Worm (Caenorhabditis elegans): ENCODE measurements around the gene lig-4.

Gene lig-4

ce11 chrIII:7552859-7553258, 31.6 kb downstream of the lig-4 start:
- TF ChIP-seq C16A3.4 (tag; optimal IDR thresholded peaks at IDR 0.05), result no peak
- TF ChIP-seq lin-35 (GFP tag; optimal IDR thresholded peaks at IDR 0.05), result no peak
- TF ChIP-seq lin-14 (GFP tag; optimal IDR thresholded peaks at IDR 0.05), result peak; percentile 15
- TF ChIP-seq lsy-2 (tag; optimal IDR thresholded peaks at IDR 0.05), result peak in 1 of 2 experiments; percentile 27
- TF ChIP-seq mep-1 (tag; optimal IDR thresholded peaks at IDR 0.05), result peak; percentile 31
- 0 out of 2 replicates have a peak, but pooled peaks have one; percentile 31 for TF ChIP-seq mab-9 (GFP tag; IDR thresholded peaks at IDR 0.05)
- peak; percentile 25 for TF ChIP-seq blmp-1 (tag; optimal IDR thresholded peaks at IDR 0.05)
- no peak for TF ChIP-seq ces-1 (GFP tag; optimal IDR thresholded peaks at IDR 0.05)
- TF ChIP-seq nhr-71 (tag; optimal IDR thresholded peaks at IDR 0.05), result peak; percentile 7
- no peak for TF ChIP-seq nhr-85 (tag)

ce11 chrIII:7553693-7554226, 32.5 kb downstream of the lig-4 start:
- TF ChIP-seq ceh-8 (GFP tag; optimal IDR thresholded peaks at IDR 0.05), result no peak
- no peak for TF ChIP-seq aha-1 (tag; optimal IDR thresholded peaks at IDR 0.05)
- no peak for TF ChIP-seq nhr-84 (tag; optimal IDR thresholded peaks at IDR 0.05)
- TF ChIP-seq hpl-2 (GFP tag; optimal IDR thresholded peaks at IDR 0.05), result no peak
- no peak for TF ChIP-seq nhr-28 (tag; optimal IDR thresholded peaks at IDR 0.05)
- TF ChIP-seq ces-1 (GFP tag; optimal IDR thresholded peaks at IDR 0.05), result no peak
- no peak for TF ChIP-seq ets-5 (GFP tag; IDR thresholded peaks at IDR 0.05)
- no peak for TF ChIP-seq ceh-88 (GFP tag; IDR thresholded peaks at IDR 0.05)
- TF ChIP-seq unc-30 (tag; optimal IDR thresholded peaks at IDR 0.05), result no peak
- TF ChIP-seq xbp-1 (tag; optimal IDR thresholded peaks at IDR 0.05), result no peak
- peak in 1 of 2 experiments; percentile 3 for TF ChIP-seq lsy-2 (tag; optimal IDR thresholded peaks at IDR 0.05)
- TF ChIP-seq unc-98 (GFP tag; IDR thresholded peaks at IDR 0.05), result no peak
- TF ChIP-seq egl-13 (tag; optimal IDR thresholded peaks at IDR 0.05), result no peak
- TF ChIP-seq nhr-71 (tag; optimal IDR thresholded peaks at IDR 0.05), result peak; percentile 18
- TF ChIP-seq blmp-1 (tag; optimal IDR thresholded peaks at IDR 0.05), result peak; percentile 6
- TF ChIP-seq dpl-1 (GFP tag; optimal IDR thresholded peaks at IDR 0.05), result no peak
- no peak for TF ChIP-seq C04F5.9 (tag; optimal IDR thresholded peaks at IDR 0.05)
- peak; percentile 55 for TF ChIP-seq nhr-85 (tag)
- peak; percentile 4 for TF ChIP-seq lin-14 (GFP tag; optimal IDR thresholded peaks at IDR 0.05)
- TF ChIP-seq elt-3 (tag; optimal IDR thresholded peaks at IDR 0.05), result no peak
- no peak for TF ChIP-seq C16A3.4 (tag; optimal IDR thresholded peaks at IDR 0.05)
- no peak for TF ChIP-seq snu-23 (GFP tag; optimal IDR thresholded peaks at IDR 0.05)
- no peak for TF ChIP-seq mef-2 (tag; optimal IDR thresholded peaks at IDR 0.05)
- TF ChIP-seq ceh-82 (tag; optimal IDR thresholded peaks at IDR 0.05), result no peak
- TF ChIP-seq ztf-4 (tag; optimal IDR thresholded peaks at IDR 0.05), result no peak
- no peak for TF ChIP-seq nhr-90 (tag; optimal IDR thresholded peaks at IDR 0.05; ENCODE audit: poor library complexity)
- TF ChIP-seq lin-13 (GFP tag; optimal IDR thresholded peaks at IDR 0.05), result no peak
- TF ChIP-seq efl-3 (GFP tag; optimal IDR thresholded peaks at IDR 0.05), result no peak
- TF ChIP-seq rnt-1 (tag; optimal IDR thresholded peaks at IDR 0.05), result peak; percentile 28
- TF ChIP-seq nhr-237 (tag; optimal IDR thresholded peaks at IDR 0.05), result no peak
- TF ChIP-seq fkh-10 (GFP tag; optimal IDR thresholded peaks at IDR 0.05), result no peak
- TF ChIP-seq mep-1 (tag; optimal IDR thresholded peaks at IDR 0.05), result peak; percentile 44
- TF ChIP-seq nhr-47 (tag; optimal IDR thresholded peaks at IDR 0.05), result no peak
- no peak for TF ChIP-seq ceh-90 (tag; optimal IDR thresholded peaks at IDR 0.05)
- no peak for TF ChIP-seq Y116A8C.19 (tag; optimal IDR thresholded peaks at IDR 0.05; ENCODE audit: borderline replicate concordance)

ce11 chrIII:7554697-7555145, 33.5 kb downstream of the lig-4 start:
- TF ChIP-seq blmp-1 (tag; optimal IDR thresholded peaks at IDR 0.05) (peak; percentile 28), Y116A8C.19 (tag; optimal IDR thresholded peaks at IDR 0.05; ENCODE audit: borderline replicate concordance) (no peak), nhr-71 (tag; optimal IDR thresholded peaks at IDR 0.05) (peak; percentile 56), tbx-2 (tag; optimal IDR thresholded peaks at IDR 0.05) (peak; percentile 22), irx-1 (tag; optimal IDR thresholded peaks at IDR 0.05) (peak; percentile 53), zip-4 (GFP tag; optimal IDR thresholded peaks at IDR 0.05) (no peak), nhr-90 (tag; optimal IDR thresholded peaks at IDR 0.05; ENCODE audit: poor library complexity) (peak; percentile 19), vab-15 (tag; optimal IDR thresholded peaks at IDR 0.05) (no peak), nhr-85 (tag) (peak; percentile 92), snpc-4 (tag; optimal IDR thresholded peaks at IDR 0.05) (no peak), hpl-2 (GFP tag; optimal IDR thresholded peaks at IDR 0.05) (no peak), swsn-7 (tag; optimal IDR thresholded peaks at IDR 0.05) (peak; percentile 16), jun-1 (tag; optimal IDR thresholded peaks at IDR 0.05) (no peak), ceh-82 (tag; optimal IDR thresholded peaks at IDR 0.05) (no peak), nhr-19 (GFP tag; conservative IDR thresholded peaks at IDR 0.05) (peak; percentile 32), lsy-2 (tag; optimal IDR thresholded peaks at IDR 0.05) (peak; percentile 63 to 69), aha-1 (tag; optimal IDR thresholded peaks at IDR 0.05) (no peak), nhr-20 (tag; optimal IDR thresholded peaks at IDR 0.05) (peak; percentile 33), lin-14 (GFP tag; optimal IDR thresholded peaks at IDR 0.05) (peak; percentile 60), C34B4.2 (tag; optimal IDR thresholded peaks at IDR 0.05) (no peak), ets-5 (GFP tag; IDR thresholded peaks at IDR 0.05) (no peak), snu-23 (GFP tag; optimal IDR thresholded peaks at IDR 0.05) (peak; percentile 34), fos-1 (tag; optimal IDR thresholded peaks at IDR 0.05) (no peak)
